Worm (Caenorhabditis elegans) whole organism, young adult: ENCODE measurements around the gene msp-78.
"Not testable (repeated sequence)": the region's sequence is repeated elsewhere in the genome, so short reads cannot be mapped to it uniquely, and the experiment has no call there.

Experiments used
- C06A6.2 ChIP-seq: fragments of 200-800 bp; sonication (Bioruptor generic); conservative IDR thresholded peaks from 2 replicates; pipeline ENCODE4 v1.3.6; 2022; ENCODE audit warnings: missing genetic modification characterization, missing compliant biosample characterization
- T07F8.4 ChIP-seq: sonication (generic microtip); optimal IDR thresholded peaks from 2 replicates; lab custom pipeline; 2016; ENCODE audit warnings: mild to moderate bottlenecking, missing genetic modification characterization, moderate library complexity, missing compliant biosample characterization
- Y95B8A.8 ChIP-seq: fragments of 200-800 bp; sonication (Bioruptor generic); IDR thresholded peaks from 2 replicates; pipeline ENCODE4 v1.3.6; 2022; ENCODE audit warnings: missing genetic modification reagents, missing genetic modification characterization, missing compliant biosample characterization
- akir-1 ChIP-seq: fragments of 200-800 bp; sonication (Bioruptor generic); optimal IDR thresholded peaks from 2 replicates; lab custom pipeline; 2018; ENCODE audit warnings: mild to moderate bottlenecking, missing genetic modification characterization, moderate library complexity, missing compliant biosample characterization
- athp-1 ChIP-seq: sonication (generic microtip); optimal IDR thresholded peaks from 2 replicates; lab custom pipeline; 2017; ENCODE audit warnings: mild to moderate bottlenecking, missing genetic modification characterization, missing compliant biosample characterization
- attf-6 ChIP-seq: fragments of 200-800 bp; sonication (Bioruptor generic); IDR thresholded peaks from 2 replicates; pipeline ENCODE4 v1.3.6; 2022; ENCODE audit warnings: missing genetic modification reagents, missing genetic modification characterization, missing compliant biosample characterization
- bed-1 ChIP-seq: fragments of 200-800 bp; sonication (Bioruptor generic); IDR thresholded peaks from 2 replicates; pipeline ENCODE4 v1.3.6; 2022; ENCODE audit warnings: missing genetic modification reagents, missing genetic modification characterization, missing compliant biosample characterization
- ccch-3 ChIP-seq: fragments of 200-800 bp; sonication (Bioruptor generic); optimal IDR thresholded peaks from 2 replicates; lab custom pipeline; 2018; ENCODE audit warnings: mild to moderate bottlenecking, missing genetic modification characterization, missing compliant biosample characterization
- ceh-100 ChIP-seq: fragments of 200-800 bp; sonication (Bioruptor generic); IDR thresholded peaks from 2 replicates; pipeline ENCODE4 v1.3.6; 2022; ENCODE audit warnings: missing genetic modification reagents, missing genetic modification characterization, missing compliant biosample characterization
- dox-1 ChIP-seq: fragments of 200-800 bp; sonication (Bioruptor generic); IDR thresholded peaks from 2 replicates; pipeline ENCODE4 v1.3.6; 2022; ENCODE audit warnings: missing genetic modification reagents, missing genetic modification characterization, missing compliant biosample characterization
- dpff-1 ChIP-seq: sonication (generic microtip); optimal IDR thresholded peaks from 2 replicates; lab custom pipeline; 2017; ENCODE audit warnings: mild to moderate bottlenecking, missing genetic modification characterization, missing compliant biosample characterization
- ets-4 ChIP-seq: fragments of 200-800 bp; sonication (Bioruptor generic); optimal IDR thresholded peaks from 2 replicates; lab custom pipeline; 2018; ENCODE audit warnings: mild to moderate bottlenecking, missing genetic modification characterization, missing compliant biosample characterization
- him-1 ChIP-seq: sonication (generic microtip); optimal IDR thresholded peaks from 2 replicates; lab custom pipeline; 2016; ENCODE audit warnings: missing genotype, missing genetic modification reagents, missing genetic modification characterization, missing compliant biosample characterization
- hlh-12 ChIP-seq: sonication (generic microtip); optimal IDR thresholded peaks from 2 replicates; lab custom pipeline; 2016; ENCODE audit warnings: missing genetic modification characterization, missing compliant biosample characterization
- let-526 ChIP-seq: fragments of 200-800 bp; sonication (Bioruptor generic); IDR thresholded peaks from 2 replicates; pipeline ENCODE4 v1.3.6; 2022; ENCODE audit warnings: missing genetic modification reagents, missing genetic modification characterization, missing compliant biosample characterization
- lin-26 ChIP-seq: fragments of 200-800 bp; sonication (Bioruptor generic); IDR thresholded peaks from 2 replicates; pipeline ENCODE4 v1.3.6; 2022; ENCODE audit warnings: missing genetic modification reagents, missing genetic modification characterization, missing compliant biosample characterization
- lin-35 ChIP-seq, 3 experiments: fragments of 150-350 bp in 2 of 3; sonication (generic microtip) in 1 of 3; optimal IDR thresholded peaks; 2 replicates each; lab custom pipeline; 2014 to 2018; ENCODE audit warnings: missing biosample characterization in 3 of 3, missing genetic modification characterization in 3 of 3, missing genetic modification reagents in 3 of 3
- lin-54 ChIP-seq: fragments of 200-800 bp; sonication (Bioruptor generic); optimal IDR thresholded peaks from 2 replicates; lab custom pipeline; 2018; ENCODE audit warnings: mild to moderate bottlenecking, missing genetic modification characterization, missing compliant biosample characterization
- lir-1 ChIP-seq: fragments of 200-800 bp; sonication (Bioruptor generic); conservative IDR thresholded peaks from 2 replicates; pipeline ENCODE4 v1.3.6; 2022; ENCODE audit warnings: missing genetic modification reagents, missing genetic modification characterization, missing compliant biosample characterization
- lsl-1 ChIP-seq: fragments of 200-800 bp; sonication (Bioruptor generic); optimal IDR thresholded peaks from 2 replicates; lab custom pipeline; 2018; ENCODE audit warnings: mild to moderate bottlenecking, missing genetic modification characterization, moderate library complexity, missing compliant biosample characterization
- madf-6 ChIP-seq: fragments of 200-800 bp; sonication (Bioruptor generic); IDR thresholded peaks from 2 replicates; pipeline ENCODE4 v1.3.6; 2022; ENCODE audit warnings: missing genetic modification reagents, missing genetic modification characterization, missing compliant biosample characterization
- mcd-1 ChIP-seq: fragments of 200-800 bp; sonication (Bioruptor generic); IDR thresholded peaks from 2 replicates; pipeline ENCODE4 v1.3.6; 2022; ENCODE audit warnings: missing genetic modification reagents, missing genetic modification characterization, missing compliant biosample characterization
- mxl-1 ChIP-seq: sonication (generic microtip); optimal IDR thresholded peaks from 2 replicates; lab custom pipeline; 2016; ENCODE audit warnings: missing genetic modification characterization, missing compliant biosample characterization
- nfya-1 ChIP-seq: sonication (generic microtip); optimal IDR thresholded peaks from 2 replicates; lab custom pipeline; 2017; ENCODE audit warnings: antibody characterized with exemption, missing compliant biosample characterization, missing genetic modification characterization, borderline replicate concordance; ENCODE audit not compliant: insufficient read depth
- nhr-120 ChIP-seq: fragments of 200-800 bp; sonication (Bioruptor generic); IDR thresholded peaks from 2 replicates; pipeline ENCODE4 v1.3.6; 2022; ENCODE audit warnings: missing genetic modification characterization, missing compliant biosample characterization
- rcor-1 ChIP-seq: fragments of 200-800 bp; sonication (Bioruptor generic); IDR thresholded peaks from 2 replicates; pipeline ENCODE4 v1.3.6; 2022; ENCODE audit warnings: missing genetic modification reagents, missing genetic modification characterization, missing compliant biosample characterization
- rec-8 ChIP-seq, 2 experiments: sonication (generic microtip); optimal IDR thresholded peaks; 2 replicates each; lab custom pipeline; 2016; ENCODE audit warnings: mild to moderate bottlenecking in 2 of 2, missing genetic modification characterization in 2 of 2, missing genetic modification reagents in 2 of 2, missing genotype in 2 of 2, missing biosample characterization in 1 of 2, missing compliant biosample characterization in 1 of 2, moderate library complexity in 1 of 2
- snpc-4 ChIP-seq, 5 experiments: fragments of 150-350 bp in 1 of 5; sonication (generic microtip) in 4 of 5; optimal IDR thresholded peaks; 2 replicates each; lab custom pipeline; 2014 to 2018; ENCODE audit warnings: missing genetic modification characterization in 5 of 5, missing biosample characterization in 3 of 5, antibody characterized with exemption in 2 of 5, mild to moderate bottlenecking in 2 of 5, missing compliant biosample characterization in 2 of 5, missing genotype in 2 of 5, moderate library complexity in 2 of 5, missing genetic modification reagents in 1 of 5
- somi-1 ChIP-seq: fragments of 200-800 bp; sonication (Bioruptor generic); optimal IDR thresholded peaks from 2 replicates; lab custom pipeline; 2018; ENCODE audit warnings: mild to moderate bottlenecking, missing genetic modification characterization, missing compliant biosample characterization
- xnd-1 ChIP-seq: sonication (generic microtip); optimal IDR thresholded peaks from 2 replicates; lab custom pipeline; 2016; ENCODE audit warnings: missing genotype, missing genetic modification reagents, missing genetic modification characterization, missing compliant biosample characterization
- zim-3 ChIP-seq: sonication (generic microtip); optimal IDR thresholded peaks from 2 replicates; lab custom pipeline; 2017; ENCODE audit warnings: mild to moderate bottlenecking, missing genetic modification characterization, moderate library complexity, missing compliant biosample characterization

The msp-78 gene

DNA sequence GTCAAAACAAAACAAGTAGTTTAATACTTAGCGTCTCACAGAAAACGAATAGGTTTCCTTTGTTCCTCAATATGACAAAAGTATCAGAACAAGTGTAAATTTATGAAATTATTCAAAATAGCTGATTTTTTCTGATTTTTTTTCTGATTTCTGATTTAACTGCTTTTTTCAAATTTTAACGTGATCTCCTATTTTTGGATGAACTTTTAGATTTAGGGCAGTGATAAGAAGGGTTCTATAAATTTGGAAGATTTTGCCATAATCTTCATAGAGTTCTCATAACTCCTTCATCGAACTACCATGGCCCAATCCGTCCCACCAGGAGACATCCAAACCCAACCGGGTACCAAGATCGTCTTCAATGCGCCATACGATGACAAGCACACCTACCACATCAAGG lies at the start of gene msp-78:
msp-78 (plus strand) TSS at position 301 of the 400 bp plus-strand sequence.
- not testable (repeated sequence) for TF ChIP-seq let-526 (GFP tag; lab: Robert Waterston, UW); madf-6 (GFP tag; lab: Robert Waterston, UW); T07F8.4 (tag; lab: Kevin White, UChicago)

ce11 chrIV:9723185-9723584 lies 46.7 kb upstream of the msp-78 start:
- TF ChIP-seq lsl-1 (no peak), hlh-12 (no peak), rec-8 (tag; optimal IDR thresholded peaks at IDR 0.05; lab: Kevin White, UChicago) (no peak), T07F8.4 (tag; lab: Kevin White, UChicago) (no peak), rcor-1 (GFP tag; lab: Robert Waterston, UW) (no peak), athp-1 (tag; lab: Kevin White, UChicago) (no peak), lin-26 (GFP tag; lab: Robert Waterston, UW) (no peak), ccch-3 (no peak)

ce11 chrIV:9724948-9725347 lies 44.9 kb upstream of the msp-78 start, which contains the start of the genes nhr-138 and C28D4.18:
Gene nhr-138 (plus strand): TSS chrIV:9725251.
Gene C28D4.18 (plus strand): TSS chrIV:9725280.
- no peak for TF ChIP-seq Y95B8A.8 (GFP tag; lab: Robert Waterston, UW)

ce11 chrIV:9725468-9725985 lies 44.3 kb upstream of the msp-78 start:
- no peak for TF ChIP-seq lin-54
- TF ChIP-seq dpff-1, result no peak
- TF ChIP-seq lir-1 (GFP tag; lab: Robert Waterston, UW), result no peak

DNA sequence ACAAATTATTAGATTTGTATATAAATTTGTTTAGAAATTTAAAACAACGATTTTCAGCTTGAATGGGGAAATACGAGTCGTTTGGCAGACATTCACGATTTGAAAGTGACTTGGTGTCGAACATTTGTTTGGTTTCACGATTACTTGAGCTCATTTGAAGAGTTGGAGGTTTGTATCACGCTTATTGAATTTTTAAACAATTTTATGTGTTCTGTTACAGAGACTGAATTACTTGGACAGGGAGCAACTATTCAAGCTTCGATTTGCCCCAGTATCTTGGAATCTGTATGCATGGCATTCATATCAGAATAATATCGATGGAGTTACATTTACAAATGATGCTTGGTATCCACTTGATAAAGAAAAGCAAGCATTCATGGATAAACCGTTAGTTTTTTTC lies 42.6 kb upstream of the msp-78 start:
- TF ChIP-seq zim-3 (tag; lab: Kevin White, UChicago), result no peak
- no peak for TF ChIP-seq C06A6.2 (GFP tag; lab: Robert Waterston, UW)
- no peak for TF ChIP-seq ets-4 (GFP tag; lab: Kevin White, UChicago)
- no peak for TF ChIP-seq nhr-120 (GFP tag; lab: Robert Waterston, UW)
- no peak for TF ChIP-seq mxl-1 (tag; lab: Kevin White, UChicago)
- TF ChIP-seq xnd-1 (tag; lab: Kevin White, UChicago), result no peak
- no peak for TF ChIP-seq attf-6
- no peak for TF ChIP-seq T07F8.4 (tag; lab: Kevin White, UChicago)
- TF ChIP-seq, all 124 proteins: peak for 0

DNA sequence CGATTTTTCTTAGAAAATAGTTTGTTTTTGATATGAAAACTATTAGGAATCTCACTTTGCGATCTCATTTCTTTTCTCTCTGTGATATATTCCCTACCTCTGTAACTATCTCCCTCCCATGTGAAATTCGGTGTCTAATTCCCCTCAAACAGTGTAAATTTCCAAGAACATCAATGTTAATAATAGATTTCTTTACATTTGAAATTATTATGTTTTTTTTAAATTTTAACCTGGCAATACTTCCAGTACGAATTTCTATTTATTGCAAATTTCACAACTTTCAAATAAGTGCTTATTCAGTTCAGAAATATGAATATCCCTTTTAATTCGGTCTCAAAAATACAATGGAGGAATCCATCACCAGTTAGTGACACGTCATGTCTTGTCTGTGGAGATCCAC lies 41.5 kb upstream of the msp-78 start, which contains the start of gene nhr-100:
nhr-100 (plus strand) TSS at position 301 of the 400 bp plus-strand sequence.
- TF ChIP-seq bed-1 (no peak), lin-35 (GFP tag; optimal IDR thresholded peaks at IDR 0.05; lab: Kevin White, UChicago) (no peak), akir-1 (GFP tag; lab: Kevin White, UChicago) (no peak)

ce11 chrIV:9733904-9734303 lies 35.9 kb upstream of the msp-78 start:
- TF ChIP-seq somi-1 (GFP tag; lab: Kevin White, UChicago), result no peak
- peak; percentile 64 for TF ChIP-seq ceh-100 (GFP tag; lab: Robert Waterston, UW)
- no peak for TF ChIP-seq nfya-1 (tag; lab: Kevin White, UChicago)
- peak; percentile 9 for TF ChIP-seq him-1 (tag; lab: Kevin White, UChicago)
- no peak for TF ChIP-seq dox-1 (GFP tag; lab: Robert Waterston, UW)
- peak; percentile 84 for TF ChIP-seq lsl-1
- 0 out of 2 replicates have a peak, but pooled peaks have one; percentile 26 for TF ChIP-seq mcd-1 (GFP tag; lab: Robert Waterston, UW)
- no peak for TF ChIP-seq snpc-4 (GFP tag; optimal IDR thresholded peaks at IDR 0.05; lab: Kevin White, UChicago)
- peak in 1 of 4 experiments; percentile 7 for TF ChIP-seq snpc-4 (tag; optimal IDR thresholded peaks at IDR 0.05; lab: Kevin White, UChicago)
